Worm (Caenorhabditis elegans): ENCODE measurements around the gene Y69A2AR.32.

DNA sequence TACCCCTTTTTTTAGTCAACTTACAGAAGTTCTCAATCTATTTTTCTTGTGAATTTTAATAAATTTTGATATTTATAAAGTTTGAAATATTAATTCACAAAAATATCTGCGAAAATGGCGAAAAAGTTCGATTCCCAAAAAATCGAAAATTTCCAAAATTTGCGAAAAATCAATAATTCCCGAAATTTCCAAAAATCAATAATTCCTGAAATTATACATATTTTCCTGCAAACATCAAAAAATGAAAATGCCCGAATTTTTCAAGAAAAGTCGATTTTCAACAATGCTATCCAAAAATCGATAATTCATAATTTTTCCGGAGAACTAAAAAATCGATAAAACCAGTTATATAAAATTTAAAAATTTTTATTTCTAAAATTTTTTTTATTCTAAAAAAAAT lies 39.8 kb downstream of the Y69A2AR.32 start:
- no peak for TF ChIP-seq tab-1 (GFP tag; IDR thresholded peaks at IDR 0.05)
- TF ChIP-seq ref-1 (GFP tag; conservative IDR thresholded peaks at IDR 0.05), result no peak
- no peak for TF ChIP-seq flt-1 (GFP tag; IDR thresholded peaks at IDR 0.05)
- TF ChIP-seq ztf-23 (GFP tag; IDR thresholded peaks at IDR 0.05), result no peak

Data from whole organism, midembryonic.